Worm (Caenorhabditis elegans) whole organism, L3 larva: Measurements from ENCODE around the gene pfkb-1.2.

Experiments
- R02D3.7 ChIP-seq: fragments of 150-350 bp; optimal IDR thresholded peaks from 2 replicates; lab custom pipeline; 2014; ENCODE audit warnings: missing biosample characterization, missing genetic modification characterization
- ZK546.5 ChIP-seq: sonication (generic microtip); optimal IDR thresholded peaks from 2 replicates; lab custom pipeline; 2017; ENCODE audit warnings: missing biosample characterization, missing genetic modification characterization
- ama-1 ChIP-seq: fragments of 150-350 bp; optimal IDR thresholded peaks from 2 replicates; lab custom pipeline; 2018
- ceh-16 ChIP-seq: sonication (generic microtip); optimal IDR thresholded peaks from 2 replicates; lab custom pipeline; 2017; ENCODE audit warnings: missing biosample characterization, missing genetic modification characterization
- ceh-28 ChIP-seq: fragments of 150-350 bp; optimal IDR thresholded peaks from 2 replicates; lab custom pipeline; 2014; ENCODE audit warnings: missing biosample characterization, missing genetic modification reagents, missing genetic modification characterization
- ceh-82 ChIP-seq: fragments of 150-350 bp; optimal IDR thresholded peaks from 2 replicates; lab custom pipeline; 2014; ENCODE audit warnings: missing biosample characterization, missing genetic modification characterization
- ceh-9 ChIP-seq: sonication (generic microtip); optimal IDR thresholded peaks from 2 replicates; lab custom pipeline; 2018; ENCODE audit warnings: missing biosample characterization, missing genetic modification characterization
- egl-27 ChIP-seq: sonication (generic microtip); optimal IDR thresholded peaks from 4 replicates; lab custom pipeline; 2017; ENCODE audit warnings: missing biosample characterization, missing genetic modification reagents, missing genetic modification characterization
- egl-5 ChIP-seq: fragments of 150-350 bp; optimal IDR thresholded peaks from 2 replicates; lab custom pipeline; 2017; ENCODE audit warnings: missing biosample characterization, missing genetic modification reagents, missing genetic modification characterization, inconsistent platforms
- elt-2 ChIP-seq: sonication (generic microtip); optimal IDR thresholded peaks from 2 replicates; lab custom pipeline; 2016; ENCODE audit warnings: missing genetic modification reagents, mild to moderate bottlenecking, missing genetic modification characterization, missing compliant biosample characterization
- elt-3 ChIP-seq, 3 experiments: fragments of 150-350 bp in 1 of 3; sonication (generic microtip) in 2 of 3; optimal IDR thresholded peaks; 2 replicates in 2 of 3; 4 replicates in 1 of 3; lab custom pipeline; 2014 to 2017; ENCODE audit warnings: missing biosample characterization in 3 of 3, missing genetic modification characterization in 3 of 3
- fkh-10 ChIP-seq: sonication (generic microtip); optimal IDR thresholded peaks from 2 replicates; lab custom pipeline; 2017; ENCODE audit warnings: missing biosample characterization, missing genetic modification reagents, missing genetic modification characterization
- fkh-2 ChIP-seq: fragments of 150-350 bp; optimal IDR thresholded peaks from 2 replicates; lab custom pipeline; 2014; ENCODE audit warnings: missing biosample characterization, missing genetic modification reagents, missing genetic modification characterization
- hmg-11 ChIP-seq: sonication (generic microtip); optimal IDR thresholded peaks from 2 replicates; lab custom pipeline; 2016; ENCODE audit warnings: missing genetic modification characterization, missing compliant biosample characterization
- jun-1 ChIP-seq: fragments of 150-350 bp; optimal IDR thresholded peaks from 2 replicates; lab custom pipeline; 2014; ENCODE audit warnings: missing biosample characterization, missing genetic modification reagents, missing genetic modification characterization
- lin-15B ChIP-seq: fragments of 150-350 bp; optimal IDR thresholded peaks from 2 replicates; lab custom pipeline; 2014; ENCODE audit warnings: missing biosample characterization, missing genetic modification characterization
- lin-39 ChIP-seq: fragments of 150-350 bp; optimal IDR thresholded peaks from 2 replicates; lab custom pipeline; 2018; ENCODE audit warnings: missing biosample characterization, missing genetic modification reagents, missing genetic modification characterization
- lsy-12 ChIP-seq: sonication (generic microtip); optimal IDR thresholded peaks from 2 replicates; lab custom pipeline; 2016; ENCODE audit warnings: mild to moderate bottlenecking, missing genetic modification characterization, missing compliant biosample characterization
- mdl-1 ChIP-seq: fragments of 150-350 bp; optimal IDR thresholded peaks from 2 replicates; lab custom pipeline; 2014; ENCODE audit warnings: missing biosample characterization, missing genetic modification characterization
- mml-1 ChIP-seq: fragments of 150-350 bp; sonication (generic microtip); optimal IDR thresholded peaks from 3 replicates; lab custom pipeline; 2014; ENCODE audit warnings: missing biosample characterization, missing genetic modification characterization
- nfya-1 ChIP-seq: sonication (generic microtip); optimal IDR thresholded peaks from 2 replicates; lab custom pipeline; 2017; ENCODE audit warnings: missing genetic modification characterization, mild to moderate bottlenecking, missing compliant biosample characterization, antibody characterized with exemption, moderate library complexity; ENCODE audit not compliant: insufficient read depth
- nhr-11 ChIP-seq: fragments of 150-350 bp; optimal IDR thresholded peaks from 2 replicates; lab custom pipeline; 2014; ENCODE audit warnings: missing biosample characterization, missing genetic modification characterization
- nhr-12 ChIP-seq: fragments of 150-350 bp; optimal IDR thresholded peaks from 2 replicates; lab custom pipeline; 2014; ENCODE audit warnings: missing biosample characterization, missing genetic modification characterization
- nhr-23 ChIP-seq: fragments of 150-350 bp; optimal IDR thresholded peaks from 2 replicates; lab custom pipeline; 2014; ENCODE audit warnings: missing biosample characterization, missing genetic modification reagents, missing genetic modification characterization
- nhr-237 ChIP-seq: fragments of 150-350 bp; optimal IDR thresholded peaks from 2 replicates; lab custom pipeline; 2014; ENCODE audit warnings: missing biosample characterization, missing genetic modification characterization
- nhr-25 ChIP-seq: sonication (generic microtip); optimal IDR thresholded peaks from 2 replicates; lab custom pipeline; 2017; ENCODE audit warnings: missing biosample characterization, missing genetic modification characterization
- nhr-28 ChIP-seq: fragments of 150-350 bp; optimal IDR thresholded peaks from 2 replicates; lab custom pipeline; 2014; ENCODE audit warnings: missing biosample characterization, missing genetic modification characterization
- nhr-43 ChIP-seq: sonication (generic microtip); optimal IDR thresholded peaks from 2 replicates; lab custom pipeline; 2016; ENCODE audit warnings: mild to moderate bottlenecking, missing genetic modification characterization, missing compliant biosample characterization; ENCODE audit not compliant: poor library complexity, severe bottlenecking
- nhr-76 ChIP-seq: fragments of 150-350 bp; sonication (generic microtip); optimal IDR thresholded peaks from 5 replicates; lab custom pipeline; 2014; ENCODE audit warnings: missing biosample characterization, missing genetic modification characterization
- pha-4 ChIP-seq: fragments of 150-350 bp; optimal IDR thresholded peaks from 2 replicates; lab custom pipeline; 2014; ENCODE audit warnings: missing biosample characterization, missing genetic modification reagents, missing genetic modification characterization
- pqm-1 ChIP-seq: fragments of 150-350 bp; optimal IDR thresholded peaks from 2 replicates; lab custom pipeline; 2017; ENCODE audit warnings: missing biosample characterization, missing genetic modification characterization, inconsistent platforms
- sea-2 ChIP-seq: fragments of 150-350 bp; sonication (generic microtip); optimal IDR thresholded peaks from 4 replicates; lab custom pipeline; 2014; ENCODE audit warnings: missing biosample characterization, missing genetic modification reagents, missing genetic modification characterization
- skn-1 ChIP-seq: fragments of 150-350 bp; optimal IDR thresholded peaks from 2 replicates; lab custom pipeline; 2014; ENCODE audit warnings: missing biosample characterization, missing genetic modification characterization
- tbx-2 ChIP-seq: sonication (generic microtip); optimal IDR thresholded peaks from 2 replicates; lab custom pipeline; 2016; ENCODE audit warnings: mild to moderate bottlenecking, missing genetic modification characterization, missing compliant biosample characterization
- unc-39 ChIP-seq: sonication (generic microtip); optimal IDR thresholded peaks from 4 replicates; lab custom pipeline; 2017; ENCODE audit warnings: missing biosample characterization, missing genetic modification characterization
- unc-62 ChIP-seq: fragments of 150-350 bp; sonication (generic microtip); optimal IDR thresholded peaks from 4 replicates; lab custom pipeline; 2014; ENCODE audit warnings: missing biosample characterization, missing genetic modification reagents, missing genetic modification characterization
- zag-1 ChIP-seq: fragments of 150-350 bp; optimal IDR thresholded peaks from 2 replicates; lab custom pipeline; 2014; ENCODE audit warnings: missing biosample characterization, missing genetic modification characterization
- ztf-11 ChIP-seq: fragments of 150-350 bp; optimal IDR thresholded peaks from 2 replicates; lab custom pipeline; 2014; ENCODE audit warnings: missing biosample characterization, missing genetic modification characterization
- ztf-4 ChIP-seq: fragments of 150-350 bp; optimal IDR thresholded peaks from 2 replicates; lab custom pipeline; 2014; ENCODE audit warnings: missing biosample characterization, missing genetic modification characterization

The pfkb-1.2 gene

DNA sequence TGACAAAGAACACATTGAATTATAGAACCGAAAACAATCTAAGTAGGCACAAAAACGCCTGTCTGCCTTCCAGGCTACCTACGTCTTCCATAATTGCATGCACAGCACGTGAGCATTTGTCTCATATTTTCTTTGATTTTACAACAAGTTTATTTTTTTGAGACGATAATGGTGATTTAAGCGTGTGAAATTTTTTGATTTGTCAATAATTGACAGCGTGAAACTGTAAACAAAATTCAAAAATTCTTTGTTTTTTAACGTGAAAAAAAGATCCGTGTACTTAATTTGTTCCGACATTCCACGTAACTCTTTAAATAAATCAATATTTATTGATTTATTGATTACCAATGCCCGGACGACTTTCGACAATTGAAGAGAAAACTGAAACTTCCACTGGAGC, 24.7 kb upstream of the pfkb-1.2 start, which contains the start of gene dhhc-13:
Gene dhhc-13, plus strand, starts transcription at position 301 of the 400 bp plus-strand sequence.
- TF ChIP-seq ztf-11 (tag; lab: Kevin White, UChicago) (no peak), nhr-12 (no peak), R02D3.7 (tag; lab: Kevin White, UChicago) (no peak), skn-1 (tag; lab: Kevin White, UChicago) (no peak), ama-1 (lab: Kevin White, UChicago) (no peak)

- TF ChIP-seq nhr-43 (tag; lab: Kevin White, UChicago): no peak
- TF ChIP-seq unc-62 (GFP tag; lab: Kevin White, UChicago): peak; percentile 5
Observed at ce11 chrIV:5923112-5923511, 18.6 kb upstream of the pfkb-1.2 start.

DNA sequence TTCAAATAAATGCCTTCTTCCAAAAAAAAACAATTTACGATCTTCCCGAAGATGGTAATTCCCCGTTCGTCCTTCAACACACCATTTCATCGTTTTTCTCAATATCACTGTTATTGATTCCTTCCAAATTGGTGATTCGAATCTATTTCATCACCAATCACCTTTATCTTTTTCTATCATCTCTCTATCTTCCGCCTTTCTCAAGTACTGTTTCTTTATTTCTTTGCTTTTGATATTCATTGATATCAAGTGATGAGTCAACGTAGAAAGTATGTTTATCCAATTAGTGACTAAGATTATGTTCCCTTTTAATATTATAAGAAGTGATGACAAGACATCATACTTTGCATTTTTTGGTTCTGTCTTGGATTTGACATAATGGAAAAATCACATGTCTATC, 17.5 kb upstream of the pfkb-1.2 start:
- TF ChIP-seq skn-1 (tag; lab: Kevin White, UChicago) (no peak), lin-15B (tag; lab: Kevin White, UChicago) (no peak)

- TF ChIP-seq jun-1 (tag; lab: Kevin White, UChicago) (no peak), fkh-10 (GFP tag; lab: Kevin White, UChicago) (no peak), nfya-1 (tag; lab: Kevin White, UChicago) (no peak), nhr-43 (tag; lab: Kevin White, UChicago) (no peak), skn-1 (tag; lab: Kevin White, UChicago) (no peak), nhr-23 (peak; percentile 50), egl-5 (tag; lab: Kevin White, UChicago) (peak; percentile 6), ZK546.5 (tag; lab: Kevin White, UChicago) (no peak), fkh-2 (tag; lab: Kevin White, UChicago) (no peak), sea-2 (GFP tag; lab: Kevin White, UChicago) (no peak), pqm-1 (tag; lab: Kevin White, UChicago) (no peak), nhr-25 (tag; lab: Kevin White, UChicago) (peak; percentile 64), egl-27 (tag; lab: Kevin White, UChicago) (no peak), nhr-76 (tag; lab: Kevin White, UChicago) (no peak), hmg-11 (peak; percentile 9), ceh-28 (tag; lab: Kevin White, UChicago) (no peak), lsy-12 (tag; lab: Kevin White, UChicago) (no peak), tbx-2 (no peak), lin-15B (tag; lab: Kevin White, UChicago) (no peak), ceh-16 (tag; lab: Kevin White, UChicago) (no peak), ceh-9 (tag; lab: Kevin White, UChicago) (no peak), ztf-4 (no peak), nhr-12 (no peak), nhr-28 (tag; lab: Kevin White, UChicago) (no peak), mml-1 (tag; lab: Kevin White, UChicago) (no peak), R02D3.7 (tag; lab: Kevin White, UChicago) (no peak), nhr-237 (no peak), lin-39 (tag; lab: Kevin White, UChicago) (no peak), unc-62 (GFP tag; lab: Kevin White, UChicago) (no peak), ama-1 (lab: Kevin White, UChicago) (no peak), elt-2 (tag; lab: Kevin White, UChicago) (no peak)
Observed at ce11 chrIV:5926643-5927042, 15.1 kb upstream of the pfkb-1.2 start.

DNA sequence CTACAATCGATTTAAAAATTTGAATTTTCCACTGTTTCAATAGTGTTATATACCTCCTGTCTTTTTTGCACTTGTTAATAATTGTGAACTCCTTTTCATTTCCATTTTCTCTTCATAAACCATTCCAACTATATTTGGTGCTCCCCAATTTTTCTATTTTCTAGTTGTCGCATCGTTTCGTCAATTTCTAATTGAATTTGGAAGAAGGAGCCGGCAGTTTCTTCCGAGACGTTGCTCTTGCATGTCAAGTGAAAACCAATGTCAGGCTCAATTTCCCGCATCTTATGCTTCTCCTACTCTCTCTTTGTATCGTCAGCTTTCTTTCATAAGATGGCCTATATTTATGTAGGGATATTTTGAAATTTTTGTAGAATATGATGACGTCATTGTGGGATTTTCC, 13.9 kb upstream of the pfkb-1.2 start:
- TF ChIP-seq egl-27 (tag; lab: Kevin White, UChicago) (no peak), ceh-28 (tag; lab: Kevin White, UChicago) (no peak), mdl-1 (tag; lab: Kevin White, UChicago) (no peak), nhr-76 (tag; lab: Kevin White, UChicago) (no peak), ceh-16 (tag; lab: Kevin White, UChicago) (no peak), fkh-2 (tag; lab: Kevin White, UChicago) (no peak), tbx-2 (no peak), egl-5 (tag; lab: Kevin White, UChicago) (no peak), nhr-43 (tag; lab: Kevin White, UChicago) (no peak), pqm-1 (tag; lab: Kevin White, UChicago) (no peak), nhr-11 (tag; lab: Kevin White, UChicago) (no peak), unc-39 (no peak), elt-3 (tag; optimal IDR thresholded peaks at IDR 0.05; lab: Kevin White, UChicago) (no peak), lin-15B (tag; lab: Kevin White, UChicago) (no peak), ztf-11 (tag; lab: Kevin White, UChicago) (no peak), pha-4 (no peak), nhr-28 (tag; lab: Kevin White, UChicago) (no peak), skn-1 (tag; lab: Kevin White, UChicago) (no peak), ceh-82 (tag; lab: Kevin White, UChicago) (no peak), zag-1 (no peak)
